Worm (Caenorhabditis elegans) whole organism, young adult: ENCODE results near the gene jtr-1.

Source experiments
- B0261.1 ChIP-seq: sonication (generic microtip); optimal IDR thresholded peaks from 2 replicates; lab custom pipeline; 2016; ENCODE audit warnings: mild to moderate bottlenecking, missing genetic modification characterization, moderate library complexity, missing compliant biosample characterization
- F37B4.10 ChIP-seq: fragments of 200-800 bp; sonication (Bioruptor generic); IDR thresholded peaks from 2 replicates; pipeline ENCODE4 v1.3.6; 2022; ENCODE audit warnings: missing genetic modification characterization, missing compliant biosample characterization
- F55B11.4 ChIP-seq: sonication (generic microtip); optimal IDR thresholded peaks from 2 replicates; lab custom pipeline; 2016; ENCODE audit warnings: missing compliant biosample characterization, missing genetic modification characterization, borderline replicate concordance; ENCODE audit not compliant: insufficient read depth
- K11D2.4 ChIP-seq: fragments of 200-800 bp; sonication (Bioruptor generic); IDR thresholded peaks from 2 replicates; pipeline ENCODE4 v1.3.6; 2022; ENCODE audit warnings: missing genetic modification reagents, missing genetic modification characterization, missing compliant biosample characterization
- T26A5.8 ChIP-seq: sonication (generic microtip); optimal IDR thresholded peaks from 2 replicates; lab custom pipeline; 2016; ENCODE audit warnings: missing genetic modification characterization, missing compliant biosample characterization
- Y56A3A.18 ChIP-seq: fragments of 200-800 bp; sonication (Bioruptor generic); IDR thresholded peaks from 2 replicates; pipeline ENCODE4 v1.3.6; 2022; ENCODE audit warnings: missing genetic modification reagents, missing genetic modification characterization, missing compliant biosample characterization
- Y67H2A.10 ChIP-seq: fragments of 200-800 bp; sonication (Bioruptor generic); conservative IDR thresholded peaks from 2 replicates; pipeline ENCODE4 v1.3.6; 2022; ENCODE audit warnings: missing genetic modification reagents, missing genetic modification characterization, missing compliant biosample characterization
- ZK185.1 ChIP-seq: sonication (generic microtip); optimal IDR thresholded peaks from 2 replicates; lab custom pipeline; 2016; ENCODE audit warnings: mild to moderate bottlenecking, missing genetic modification characterization, missing compliant biosample characterization; ENCODE audit not compliant: poor library complexity, severe bottlenecking
- aptf-3 ChIP-seq: fragments of 200-800 bp; sonication (Bioruptor generic); IDR thresholded peaks from 2 replicates; pipeline ENCODE4 v1.3.6; 2022; ENCODE audit warnings: missing genetic modification characterization, missing compliant biosample characterization
- atf-7 ChIP-seq: sonication (generic microtip); optimal IDR thresholded peaks from 2 replicates; lab custom pipeline; 2017; ENCODE audit warnings: mild to moderate bottlenecking, missing genetic modification characterization, missing compliant biosample characterization
- bed-2 ChIP-seq: fragments of 200-800 bp; sonication (Bioruptor generic); IDR thresholded peaks from 2 replicates; pipeline ENCODE4 v1.3.6; 2022; ENCODE audit warnings: missing genetic modification reagents, missing genetic modification characterization, missing compliant biosample characterization
- ceh-100 ChIP-seq: fragments of 200-800 bp; sonication (Bioruptor generic); IDR thresholded peaks from 2 replicates; pipeline ENCODE4 v1.3.6; 2022; ENCODE audit warnings: missing genetic modification reagents, missing genetic modification characterization, missing compliant biosample characterization
- ceh-40 ChIP-seq: fragments of 200-800 bp; sonication (Bioruptor generic); IDR thresholded peaks from 2 replicates; pipeline ENCODE4 v1.3.6; 2022; ENCODE audit warnings: missing genetic modification characterization, missing compliant biosample characterization
- ceh-58 ChIP-seq: fragments of 200-800 bp; sonication (Bioruptor generic); IDR thresholded peaks from 2 replicates; pipeline ENCODE4 v1.3.6; 2022; ENCODE audit warnings: missing genetic modification characterization, missing compliant biosample characterization
- ceh-91 ChIP-seq: fragments of 200-800 bp; sonication (Bioruptor generic); IDR thresholded peaks from 2 replicates; pipeline ENCODE4 v1.3.6; 2022; ENCODE audit warnings: missing genetic modification reagents, missing genetic modification characterization, missing compliant biosample characterization
- dpff-1 ChIP-seq: sonication (generic microtip); optimal IDR thresholded peaks from 2 replicates; lab custom pipeline; 2017; ENCODE audit warnings: mild to moderate bottlenecking, missing genetic modification characterization, missing compliant biosample characterization
- dpl-1 ChIP-seq: fragments of 150-350 bp; optimal IDR thresholded peaks from 2 replicates; lab custom pipeline; 2014; ENCODE audit warnings: missing biosample characterization, missing genetic modification reagents, missing genetic modification characterization
- ekl-4 ChIP-seq: fragments of 200-800 bp; sonication (Bioruptor generic); IDR thresholded peaks from 2 replicates; pipeline ENCODE4 v1.3.6; 2022; ENCODE audit warnings: missing genetic modification reagents, missing genetic modification characterization, missing compliant biosample characterization
- hmg-1.2 ChIP-seq: fragments of 200-800 bp; sonication (Bioruptor generic); IDR thresholded peaks from 2 replicates; pipeline ENCODE4 v1.3.6; 2022; ENCODE audit warnings: missing genetic modification reagents, missing genetic modification characterization, missing compliant biosample characterization
- hrde-1 ChIP-seq: sonication (generic microtip); optimal IDR thresholded peaks from 2 replicates; lab custom pipeline; 2016; ENCODE audit warnings: missing genetic modification characterization, mild to moderate bottlenecking, missing compliant biosample characterization, moderate library complexity, missing genotype, missing genetic modification reagents, borderline replicate concordance
- let-526 ChIP-seq: fragments of 200-800 bp; sonication (Bioruptor generic); IDR thresholded peaks from 2 replicates; pipeline ENCODE4 v1.3.6; 2022; ENCODE audit warnings: missing genetic modification reagents, missing genetic modification characterization, missing compliant biosample characterization
- let-607 ChIP-seq, 2 experiments: fragments of 200-800 bp in 1 of 2; sonication (Bioruptor generic) in 1 of 2; sonication (generic microtip) in 1 of 2; optimal IDR thresholded peaks; 2 replicates each; lab custom pipeline; 2016 to 2018; ENCODE audit warnings: mild to moderate bottlenecking in 2 of 2, missing compliant biosample characterization in 2 of 2, missing genetic modification characterization in 2 of 2, moderate library complexity in 2 of 2, missing genotype in 1 of 2
- lin-26 ChIP-seq: fragments of 200-800 bp; sonication (Bioruptor generic); IDR thresholded peaks from 2 replicates; pipeline ENCODE4 v1.3.6; 2022; ENCODE audit warnings: missing genetic modification reagents, missing genetic modification characterization, missing compliant biosample characterization
- lin-54 ChIP-seq: fragments of 200-800 bp; sonication (Bioruptor generic); optimal IDR thresholded peaks from 2 replicates; lab custom pipeline; 2018; ENCODE audit warnings: mild to moderate bottlenecking, missing genetic modification characterization, missing compliant biosample characterization
- lsy-27 ChIP-seq: sonication (generic microtip); optimal IDR thresholded peaks from 2 replicates; lab custom pipeline; 2017; ENCODE audit warnings: missing genetic modification characterization, mild to moderate bottlenecking, missing compliant biosample characterization, antibody characterized with exemption, missing genotype, borderline replicate concordance; ENCODE audit not compliant: insufficient read depth
- madf-3 ChIP-seq: fragments of 200-800 bp; sonication (Bioruptor generic); IDR thresholded peaks from 2 replicates; pipeline ENCODE4 v1.3.6; 2022; ENCODE audit warnings: missing genetic modification reagents, missing genetic modification characterization, missing compliant biosample characterization
- madf-8 ChIP-seq: fragments of 200-800 bp; sonication (Bioruptor generic); conservative IDR thresholded peaks from 2 replicates; pipeline ENCODE4 v1.3.6; 2022; ENCODE audit warnings: missing genetic modification reagents, missing genetic modification characterization, missing compliant biosample characterization
- mel-28 ChIP-seq: sonication (generic microtip); optimal IDR thresholded peaks from 2 replicates; lab custom pipeline; 2016; ENCODE audit warnings: borderline replicate concordance, mild to moderate bottlenecking, missing genetic modification characterization, missing compliant biosample characterization
- mes-4 ChIP-seq: sonication (generic microtip); optimal IDR thresholded peaks from 2 replicates; lab custom pipeline; 2016; ENCODE audit warnings: missing genotype, missing genetic modification characterization, missing compliant biosample characterization
- nfya-1 ChIP-seq: sonication (generic microtip); optimal IDR thresholded peaks from 2 replicates; lab custom pipeline; 2017; ENCODE audit warnings: antibody characterized with exemption, missing compliant biosample characterization, missing genetic modification characterization, borderline replicate concordance; ENCODE audit not compliant: insufficient read depth
- nhr-120 ChIP-seq: fragments of 200-800 bp; sonication (Bioruptor generic); IDR thresholded peaks from 2 replicates; pipeline ENCODE4 v1.3.6; 2022; ENCODE audit warnings: missing genetic modification characterization, missing compliant biosample characterization
- nhr-80 ChIP-seq: sonication (generic microtip); optimal IDR thresholded peaks from 2 replicates; lab custom pipeline; 2016; ENCODE audit warnings: missing genetic modification characterization, missing compliant biosample characterization
- rpc-1 ChIP-seq, 2 experiments: fragments of 150-350 bp in 1 of 2; sonication (generic microtip) in 1 of 2; optimal IDR thresholded peaks; 2 replicates each; lab custom pipeline; 2014 to 2018; ENCODE audit warnings: missing biosample characterization in 1 of 2, missing genetic modification characterization in 1 of 2, missing genetic modification reagents in 1 of 2, missing genotype in 1 of 2
- snpc-1.3 ChIP-seq: sonication (generic microtip); optimal IDR thresholded peaks from 2 replicates; lab custom pipeline; 2017; ENCODE audit warnings: missing genetic modification characterization, mild to moderate bottlenecking, missing compliant biosample characterization, antibody characterized with exemption, moderate library complexity, missing genotype, missing genetic modification reagents; ENCODE audit not compliant: insufficient read depth
- snpc-3.4 ChIP-seq: sonication (generic microtip); optimal IDR thresholded peaks from 2 replicates; lab custom pipeline; 2017; ENCODE audit warnings: missing genetic modification characterization, mild to moderate bottlenecking, missing compliant biosample characterization, antibody characterized with exemption, moderate library complexity, missing genotype, missing genetic modification reagents
- snpc-4 ChIP-seq, 5 experiments: fragments of 150-350 bp in 1 of 5; sonication (generic microtip) in 4 of 5; optimal IDR thresholded peaks; 2 replicates each; lab custom pipeline; 2014 to 2018; ENCODE audit warnings: missing genetic modification characterization in 5 of 5, missing biosample characterization in 3 of 5, antibody characterized with exemption in 2 of 5, mild to moderate bottlenecking in 2 of 5, missing compliant biosample characterization in 2 of 5, missing genotype in 2 of 5, moderate library complexity in 2 of 5, missing genetic modification reagents in 1 of 5
- somi-1 ChIP-seq: fragments of 200-800 bp; sonication (Bioruptor generic); optimal IDR thresholded peaks from 2 replicates; lab custom pipeline; 2018; ENCODE audit warnings: mild to moderate bottlenecking, missing genetic modification characterization, missing compliant biosample characterization
- tbp1 ChIP-seq: fragments of 200-800 bp; sonication (Bioruptor generic); optimal IDR thresholded peaks from 2 replicates; lab custom pipeline; 2018; ENCODE audit warnings: mild to moderate bottlenecking, missing genetic modification characterization, missing compliant biosample characterization
- tlf-1 ChIP-seq: fragments of 200-800 bp; sonication (Bioruptor generic); optimal IDR thresholded peaks from 2 replicates; lab custom pipeline; 2018; ENCODE audit warnings: mild to moderate bottlenecking, missing genetic modification characterization, missing compliant biosample characterization
- unc-130 ChIP-seq: sonication (generic microtip); optimal IDR thresholded peaks from 2 replicates; lab custom pipeline; 2016; ENCODE audit warnings: missing genetic modification reagents, missing genetic modification characterization, missing compliant biosample characterization
- xnd-1 ChIP-seq: sonication (generic microtip); optimal IDR thresholded peaks from 2 replicates; lab custom pipeline; 2016; ENCODE audit warnings: missing genotype, missing genetic modification reagents, missing genetic modification characterization, missing compliant biosample characterization
- ztf-22 ChIP-seq: fragments of 200-800 bp; sonication (Bioruptor generic); optimal IDR thresholded peaks from 2 replicates; lab custom pipeline; 2018; ENCODE audit warnings: mild to moderate bottlenecking, missing genetic modification characterization, moderate library complexity, missing compliant biosample characterization
- ztf-26 ChIP-seq: sonication (generic microtip); optimal IDR thresholded peaks from 2 replicates; lab custom pipeline; 2017; ENCODE audit warnings: missing genetic modification characterization, missing compliant biosample characterization

The jtr-1 gene

DNA sequence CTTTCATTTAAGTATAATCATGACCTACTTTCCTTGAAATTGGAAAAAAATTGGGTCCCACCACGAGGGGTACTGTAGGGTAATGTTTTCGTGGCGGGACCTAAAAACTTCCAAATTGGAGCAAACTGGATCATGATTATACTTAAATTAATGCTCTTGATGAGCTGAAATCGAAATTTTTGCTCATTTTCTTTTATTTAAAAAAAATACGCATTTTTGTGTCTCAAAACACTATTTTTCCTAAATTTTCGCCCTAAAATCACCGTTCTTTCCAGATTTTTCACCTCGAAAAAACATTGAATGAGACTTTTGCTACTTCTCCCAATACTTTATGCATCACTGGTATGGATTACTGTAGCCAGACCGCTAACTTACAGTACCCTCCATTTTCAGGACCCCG lies 14.5 kb upstream of the jtr-1 start, which contains the start of gene spp-31:
Gene spp-31, plus strand, starts transcription at position 301 of the 400 bp plus-strand sequence.
- TF ChIP-seq let-526 (no peak), Y67H2A.10 (no peak), aptf-3 (GFP tag; lab: Robert Waterston, UW) (no peak), T26A5.8 (no peak), somi-1 (no peak), mes-4 (tag; lab: Kevin White, UChicago) (no peak), ztf-22 (no peak), hmg-1.2 (GFP tag; lab: Robert Waterston, UW) (no peak), madf-3 (no peak), snpc-3.4 (tag; lab: Kevin White, UChicago) (no peak), lin-26 (GFP tag; lab: Robert Waterston, UW) (no peak), B0261.1 (tag; lab: Kevin White, UChicago) (no peak), tlf-1 (GFP tag; lab: Kevin White, UChicago) (no peak), lsy-27 (tag; lab: Kevin White, UChicago) (no peak), unc-130 (GFP tag; lab: Kevin White, UChicago) (no peak), let-607 (tag; optimal IDR thresholded peaks at IDR 0.05; lab: Kevin White, UChicago) (no peak), ceh-40 (no peak), F55B11.4 (no peak)

DNA sequence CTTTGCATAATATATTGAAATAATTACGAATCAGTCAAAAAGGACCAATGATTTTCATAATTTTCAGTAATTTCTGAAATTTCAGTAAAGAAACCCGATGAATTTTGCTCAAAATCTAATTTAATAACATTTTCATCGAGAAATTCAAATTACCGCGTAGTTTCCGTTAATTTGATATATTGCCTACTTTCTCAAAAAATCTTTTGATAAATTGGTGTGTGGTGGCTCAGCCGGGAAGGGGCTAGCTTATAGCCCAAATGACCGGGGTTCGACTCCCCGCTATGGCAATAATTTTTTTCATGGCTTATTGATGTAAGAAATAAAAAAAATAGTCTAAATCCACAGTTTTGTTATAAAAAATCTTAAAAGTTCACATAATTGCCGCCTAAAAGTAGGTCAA lies 13.7 kb upstream of the jtr-1 start:
- TF ChIP-seq tbp1, result peak; percentile 75
- no peak for TF ChIP-seq ekl-4
- TF ChIP-seq rpc-1 (optimal IDR thresholded peaks at IDR 0.05; lab: Kevin White, UChicago), result no peak
- TF ChIP-seq rpc-1 (tag; optimal IDR thresholded peaks at IDR 0.05; lab: Kevin White, UChicago), result peak; percentile 51
- TF ChIP-seq madf-8 (GFP tag; lab: Robert Waterston, UW), result no peak
- TF ChIP-seq snpc-3.4 (tag; lab: Kevin White, UChicago), result no peak
- TF ChIP-seq ZK185.1, result no peak
- TF ChIP-seq nhr-80 (tag; lab: Kevin White, UChicago), result no peak
- TF ChIP-seq ceh-100, result no peak
- no peak for TF ChIP-seq ceh-58 (GFP tag; lab: Robert Waterston, UW)

DNA sequence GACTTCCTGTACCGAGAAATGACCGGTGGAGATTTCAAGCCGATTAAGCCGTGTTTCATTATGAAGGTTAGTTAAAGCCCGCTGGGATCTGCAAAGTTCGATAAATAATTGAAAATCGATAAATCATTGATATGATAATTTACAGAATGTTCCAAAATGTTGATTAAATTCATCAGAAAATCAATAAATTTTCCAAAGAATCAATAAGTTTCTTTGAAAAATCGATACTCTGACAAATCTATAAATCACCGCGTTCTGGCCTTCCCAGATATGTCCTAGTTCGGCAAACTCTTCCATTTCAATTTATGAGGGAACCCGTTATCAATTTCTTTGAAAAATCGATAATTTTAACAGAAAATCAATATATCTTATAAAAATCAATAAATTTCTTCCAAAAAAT lies 13.2 kb upstream of the jtr-1 start:
- no peak for TF ChIP-seq dpl-1
- no peak for TF ChIP-seq mes-4 (tag; lab: Kevin White, UChicago)
- no peak for TF ChIP-seq K11D2.4
- TF ChIP-seq ztf-26 (tag; lab: Kevin White, UChicago), result no peak
- no peak for TF ChIP-seq mel-28
- TF ChIP-seq Y56A3A.18 (GFP tag; lab: Robert Waterston, UW), result no peak
- no peak for TF ChIP-seq F37B4.10 (GFP tag; lab: Robert Waterston, UW)
- TF ChIP-seq snpc-4 (GFP tag; optimal IDR thresholded peaks at IDR 0.05; lab: Kevin White, UChicago), result no peak
- no peak for TF ChIP-seq snpc-4 (tag; optimal IDR thresholded peaks at IDR 0.05; lab: Kevin White, UChicago)
- TF ChIP-seq let-607 (tag; optimal IDR thresholded peaks at IDR 0.05; lab: Kevin White, UChicago), result no peak
- no peak for TF ChIP-seq dpff-1 (tag; lab: Kevin White, UChicago)

DNA sequence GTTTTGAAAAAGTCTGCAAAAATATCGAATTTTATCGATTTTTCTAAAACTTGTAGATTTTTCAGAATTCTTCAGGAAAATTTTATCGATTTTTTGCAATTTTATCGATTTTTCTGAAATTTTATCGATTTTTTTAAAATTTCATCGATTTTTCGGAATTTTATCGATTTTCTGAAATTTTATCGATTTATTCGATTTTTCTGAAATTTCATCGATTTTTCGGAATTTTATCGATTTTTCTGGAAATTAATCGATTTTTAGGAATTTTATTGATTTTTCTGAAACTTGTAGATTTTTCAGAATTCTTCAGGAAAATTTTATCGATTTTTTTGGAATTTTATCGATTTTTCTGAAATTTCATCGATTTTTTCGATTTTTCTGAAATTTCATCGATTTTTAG lies 12.6 kb upstream of the jtr-1 start:
- TF ChIP-seq Y56A3A.18 (GFP tag; lab: Robert Waterston, UW), result no peak
- no peak for TF ChIP-seq nfya-1 (tag; lab: Kevin White, UChicago)
- TF ChIP-seq bed-2 (GFP tag; lab: Robert Waterston, UW), result no peak
- TF ChIP-seq hmg-1.2 (GFP tag; lab: Robert Waterston, UW), result no peak
- TF ChIP-seq Y67H2A.10, result no peak
- TF ChIP-seq ZK185.1, result no peak
- TF ChIP-seq snpc-1.3 (tag; lab: Kevin White, UChicago), result no peak
- TF ChIP-seq xnd-1 (tag; lab: Kevin White, UChicago), result no peak
- TF ChIP-seq nhr-120 (GFP tag; lab: Robert Waterston, UW), result no peak
- no peak for TF ChIP-seq ceh-91 (GFP tag; lab: Robert Waterston, UW)
- TF ChIP-seq lin-54 (GFP tag; lab: Kevin White, UChicago), result no peak
- TF ChIP-seq atf-7 (tag; lab: Kevin White, UChicago), result no peak
- TF ChIP-seq hrde-1 (tag; lab: Kevin White, UChicago), result no peak
- TF ChIP-seq lsy-27 (tag; lab: Kevin White, UChicago), result no peak
